Fruit fly (Drosophila melanogaster) whole organism, prepupa: ENCODE data around the gene RPA3.
A peak's percentile ranks its signal among the peaks of the same experiment; 100 is the strongest.
"Not testable (repeated sequence)": the region's sequence is repeated elsewhere in the genome, so short reads cannot be mapped to it uniquely, and the experiment has no call there.

Experiments used
- Blimp-1 ChIP-seq: fragments of 200-800 bp; sonication (Bioruptor generic); optimal IDR thresholded peaks from 3 replicates; lab custom pipeline; 2017; ENCODE audit warnings: missing biosample characterization, missing genetic modification characterization, mild to moderate bottlenecking, moderate library complexity, missing genetic modification reagents
- CG10631 ChIP-seq: fragments of 200-800 bp; sonication (Bioruptor generic); optimal IDR thresholded peaks from 2 replicates; lab custom pipeline; 2016; ENCODE audit warnings: missing biosample characterization, missing genetic modification characterization
- CG10669 ChIP-seq: fragments of 200-800 bp; sonication (Bioruptor generic); optimal IDR thresholded peaks from 3 replicates; lab custom pipeline; 2018; ENCODE audit warnings: missing biosample characterization, mild to moderate bottlenecking, missing genetic modification characterization, moderate library complexity
- CG15336 ChIP-seq: fragments of 200-800 bp; sonication (Bioruptor generic); IDR thresholded peaks from 2 replicates; pipeline ENCODE4 v1.3.6; 2022; ENCODE audit warnings: missing biosample characterization, missing genetic modification characterization
- CG31627 ChIP-seq: fragments of 200-800 bp; sonication (Bioruptor generic); optimal IDR thresholded peaks from 3 replicates; lab custom pipeline; 2016; ENCODE audit warnings: missing biosample characterization, missing genetic modification characterization
- CG34406 ChIP-seq: fragments of 200-800 bp; sonication (Bioruptor generic); optimal IDR thresholded peaks from 3 replicates; lab custom pipeline; 2016; ENCODE audit warnings: missing biosample characterization, missing genetic modification characterization
- CG3919 ChIP-seq: fragments of 200-800 bp; sonication (Bioruptor generic); optimal IDR thresholded peaks from 3 replicates; lab custom pipeline; 2016; ENCODE audit warnings: missing biosample characterization, missing genetic modification characterization
- CG6163 ChIP-seq: fragments of 200-800 bp; sonication (Bioruptor generic); IDR thresholded peaks from 3 replicates; pipeline ENCODE4 v1.3.6; 2022; ENCODE audit warnings: missing biosample characterization, missing genetic modification characterization
- CG6854 ChIP-seq: fragments of 200-800 bp; sonication (Bioruptor generic); optimal IDR thresholded peaks from 2 replicates; lab custom pipeline; 2017; ENCODE audit warnings: missing biosample characterization, mild to moderate bottlenecking, missing genetic modification characterization
- CG8319 ChIP-seq: fragments of 200-800 bp; sonication (Bioruptor generic); optimal IDR thresholded peaks from 3 replicates; lab custom pipeline; 2016; ENCODE audit warnings: missing biosample characterization, missing genetic modification characterization
- CG8632 ChIP-seq: fragments of 200-800 bp; sonication (Bioruptor generic); optimal IDR thresholded peaks from 3 replicates; lab custom pipeline; 2016; ENCODE audit warnings: missing biosample characterization, missing genetic modification characterization
- Eip78C ChIP-seq: fragments of 200-800 bp; sonication (Bioruptor generic); peaks from one replicate; lab custom pipeline; 2016; ENCODE audit warnings: missing biosample characterization, missing genetic modification characterization
- Ets96B ChIP-seq: fragments of 200-800 bp; optimal IDR thresholded peaks from 2 replicates; lab custom pipeline; 2019; ENCODE audit warnings: missing biosample characterization, mild to moderate bottlenecking, missing genetic modification characterization, moderate library complexity
- Gug ChIP-seq: fragments of 200-800 bp; sonication (Bioruptor generic); IDR thresholded peaks from 2 replicates; pipeline ENCODE4 v1.3.6; 2022; ENCODE audit warnings: missing biosample characterization, missing genetic modification characterization
- Hr38 ChIP-seq: sonication (Bioruptor generic); optimal IDR thresholded peaks from 2 replicates; lab custom pipeline; 2016; ENCODE audit warnings: missing biosample characterization, missing genetic modification characterization
- Hr4 ChIP-seq: fragments of 200-800 bp; sonication (Bioruptor generic); optimal IDR thresholded peaks from 3 replicates; lab custom pipeline; 2016; ENCODE audit warnings: missing biosample characterization, missing genetic modification characterization
- Lpt ChIP-seq: fragments of 200-800 bp; sonication (Bioruptor generic); optimal IDR thresholded peaks from 3 replicates; lab custom pipeline; 2016; ENCODE audit warnings: missing biosample characterization, missing genetic modification characterization
- Met ChIP-seq: fragments of 200-800 bp; sonication (Bioruptor generic); optimal IDR thresholded peaks from 3 replicates; lab custom pipeline; 2016; ENCODE audit warnings: missing biosample characterization, missing genetic modification characterization
- OdsH ChIP-seq: fragments of 200-800 bp; sonication (Bioruptor generic); optimal IDR thresholded peaks from 3 replicates; lab custom pipeline; 2016; ENCODE audit warnings: missing biosample characterization, missing genetic modification characterization
- Smox ChIP-seq: fragments of 200-800 bp; sonication (Bioruptor generic); optimal IDR thresholded peaks from 3 replicates; lab custom pipeline; 2016; ENCODE audit warnings: missing biosample characterization, missing genetic modification characterization
- Sox14 ChIP-seq: fragments of 200-800 bp; sonication (Bioruptor generic); optimal IDR thresholded peaks from 3 replicates; lab custom pipeline; 2016; ENCODE audit warnings: missing biosample characterization, missing genetic modification characterization
- Sox15 ChIP-seq: fragments of 200-800 bp; sonication (Bioruptor generic); optimal IDR thresholded peaks from 3 replicates; lab custom pipeline; 2016; ENCODE audit warnings: missing biosample characterization, missing genetic modification characterization
- achi ChIP-seq: fragments of 200-800 bp; sonication (Bioruptor generic); optimal IDR thresholded peaks from 3 replicates; lab custom pipeline; 2016; ENCODE audit warnings: missing biosample characterization, missing genetic modification characterization
- acj6 ChIP-seq: fragments of 200-800 bp; sonication (Bioruptor generic); optimal IDR thresholded peaks from 3 replicates; lab custom pipeline; 2016; ENCODE audit warnings: missing biosample characterization, missing genetic modification characterization
- dac ChIP-seq: fragments of 200-800 bp; sonication (Bioruptor generic); optimal IDR thresholded peaks from 2 replicates; lab custom pipeline; 2017; ENCODE audit warnings: missing biosample characterization, mild to moderate bottlenecking, missing genetic modification characterization
- dsx ChIP-seq: fragments of 200-800 bp; optimal IDR thresholded peaks from 3 replicates; lab custom pipeline; 2019; ENCODE audit warnings: missing biosample characterization, mild to moderate bottlenecking, missing genetic modification characterization, moderate library complexity; ENCODE audit not compliant: poor library complexity, severe bottlenecking
- eg ChIP-seq: fragments of 200-800 bp; sonication (Bioruptor generic); IDR thresholded peaks from 3 replicates; pipeline ENCODE4 v1.3.6; 2022; ENCODE audit warnings: missing biosample characterization, missing genetic modification characterization
- fd59A ChIP-seq: fragments of 200-800 bp; sonication (Bioruptor generic); optimal IDR thresholded peaks from 2 replicates; lab custom pipeline; 2017; ENCODE audit warnings: missing biosample characterization, mild to moderate bottlenecking, missing genetic modification characterization, missing genetic modification reagents
- fd85E ChIP-seq: fragments of 200-800 bp; sonication (Bioruptor generic); optimal IDR thresholded peaks from 3 replicates; lab custom pipeline; 2016; ENCODE audit warnings: missing biosample characterization, missing genetic modification characterization
- fkh ChIP-seq: fragments of 200-800 bp; sonication (Bioruptor generic); optimal IDR thresholded peaks from 3 replicates; lab custom pipeline; 2017; ENCODE audit warnings: missing biosample characterization, mild to moderate bottlenecking, missing genetic modification characterization, moderate library complexity
- net ChIP-seq: fragments of 200-800 bp; sonication (Bioruptor generic); optimal IDR thresholded peaks from 3 replicates; lab custom pipeline; 2016; ENCODE audit warnings: missing biosample characterization, missing genetic modification characterization
- pdm3 ChIP-seq: fragments of 200-800 bp; sonication (Bioruptor generic); optimal IDR thresholded peaks from 3 replicates; lab custom pipeline; 2016; ENCODE audit warnings: missing biosample characterization, missing genetic modification characterization
- salr ChIP-seq, 2 experiments: fragments of 200-800 bp; sonication (Bioruptor generic); optimal IDR thresholded peaks; 3 replicates each; lab custom pipeline; 2016 to 2018; ENCODE audit warnings: missing biosample characterization in 2 of 2, missing genetic modification characterization in 2 of 2, mild to moderate bottlenecking in 1 of 2
- spab ChIP-seq: fragments of 200-800 bp; sonication (Bioruptor generic); optimal IDR thresholded peaks from 2 replicates; lab custom pipeline; 2017; ENCODE audit warnings: missing biosample characterization, mild to moderate bottlenecking, missing genetic modification characterization, missing genetic modification reagents
- ss ChIP-seq, 2 experiments: fragments of 200-800 bp; sonication (Bioruptor generic); optimal IDR thresholded peaks; 2 replicates in 1 of 2; 3 replicates in 1 of 2; lab custom pipeline; 2017 to 2018; ENCODE audit warnings: mild to moderate bottlenecking in 2 of 2, missing biosample characterization in 2 of 2, missing genetic modification characterization in 2 of 2, moderate library complexity in 1 of 2
- svp ChIP-seq: fragments of 200-800 bp; sonication (Bioruptor generic); peaks from one replicate; lab custom pipeline; 2016; ENCODE audit warnings: missing biosample characterization, missing genetic modification characterization
- topi ChIP-seq: fragments of 200-800 bp; sonication (Bioruptor generic); optimal IDR thresholded peaks from 3 replicates; lab custom pipeline; 2016; ENCODE audit warnings: missing biosample characterization, missing genetic modification characterization
- vri ChIP-seq: fragments of 200-800 bp; sonication (Bioruptor generic); optimal IDR thresholded peaks from 3 replicates; lab custom pipeline; 2016; ENCODE audit warnings: missing biosample characterization, mild to moderate bottlenecking, missing genetic modification characterization

Gene RPA3

dm6 chrX:11600795-11601358 lies 14.8 kb downstream of the RPA3 start (continued):
- TF ChIP-seq CG3919, result no peak
- 0 out of 3 replicates have a peak, but pooled peaks have one; percentile 13 for TF ChIP-seq CG6163 (GFP tag; lab: Robert Waterston, UW)
- TF ChIP-seq salr (GFP tag; optimal IDR thresholded peaks at IDR 0.05; lab: Kevin White, UChicago), result no peak
- no peak for TF ChIP-seq spab (GFP tag; lab: Kevin White, UChicago)
- TF ChIP-seq Sox14, result peak; percentile 60
- peak; percentile 56 for TF ChIP-seq CG34406 (GFP tag; lab: Kevin White, UChicago)
- no peak for TF ChIP-seq OdsH
- TF ChIP-seq fd85E, result no peak
- peak; percentile 33 for TF ChIP-seq Hr4
- TF ChIP-seq pdm3 (GFP tag; lab: Kevin White, UChicago), result no peak
- peak; percentile 32 for TF ChIP-seq achi
- TF ChIP-seq vri (GFP tag; lab: Kevin White, UChicago), result no peak
- no peak for TF ChIP-seq Met
- TF ChIP-seq CG10631 (GFP tag; lab: Kevin White, UChicago), result peak; percentile 52
- TF ChIP-seq Lpt (GFP tag; lab: Kevin White, UChicago), result no peak
- peak; percentile 91 for TF ChIP-seq Eip78C (GFP tag; lab: Kevin White, UChicago)
- TF ChIP-seq topi, result peak; percentile 62
- TF ChIP-seq fd59A, result no peak
- no peak for TF ChIP-seq Sox15
- TF ChIP-seq CG31627 (GFP tag; lab: Kevin White, UChicago), result peak; percentile 30
- no peak for TF ChIP-seq Smox
- peak; percentile 51; the same call in 2 of the 3 replicates for TF ChIP-seq eg (GFP tag; lab: Robert Waterston, UW)
- no peak for TF ChIP-seq net
- TF ChIP-seq dsx (GFP tag; lab: Kevin White, UChicago), result no peak
- peak; percentile 40 for TF ChIP-seq CG8632 (GFP tag; lab: Kevin White, UChicago)
- TF ChIP-seq, all 60 proteins: peak for 28

dm6 chrX:11599589-11599988 lies 16.1 kb downstream of the RPA3 start, which contains the start of gene rho-4:
rho-4 (plus strand) TSS chrX:11599838.
- TF ChIP-seq CG10669; Ets96B; ss (GFP tag; optimal IDR thresholded peaks at IDR 0.05; lab: Kevin White, UChicago): not testable (repeated sequence)

- TF ChIP-seq dac (GFP tag; lab: Kevin White, UChicago) (no peak), Hr38 (GFP tag; lab: Kevin White, UChicago) (no peak), svp (no peak), ss (GFP tag; optimal IDR thresholded peaks at IDR 0.05; lab: Kevin White, UChicago) (no peak), fkh (no peak), dsx (GFP tag; lab: Kevin White, UChicago) (no peak), fd85E (no peak), acj6 (GFP tag; lab: Kevin White, UChicago) (no peak), CG15336 (no peak), Gug (GFP tag; lab: Robert Waterston, UW) (no peak), Smox (no peak), CG8319 (GFP tag; lab: Kevin White, UChicago) (no peak), Met (no peak), salr (GFP tag; optimal IDR thresholded peaks at IDR 0.05; lab: Kevin White, UChicago) (no peak), CG3919 (no peak), Eip78C (GFP tag; lab: Kevin White, UChicago) (no peak), CG6854 (GFP tag; lab: Kevin White, UChicago) (no peak), CG31627 (GFP tag; lab: Kevin White, UChicago) (no peak), spab (GFP tag; lab: Kevin White, UChicago) (no peak), Blimp-1 (GFP tag; lab: Kevin White, UChicago) (no peak)
These were observed 31.6 kb downstream of the RPA3 start, which contains the start of gene pkm for dm6 chrX:11584075-11584474. pkm (minus strand) TSS chrX:11584175.
